Worm (Caenorhabditis elegans) whole organism, L1 larva: ENCODE data around the gene tbb-6.

Experiments used
- C04F5.9 ChIP-seq: sonication (generic microtip); optimal IDR thresholded peaks from 2 replicates; lab custom pipeline; 2016; ENCODE audit warnings: missing genetic modification characterization, missing compliant biosample characterization
- C16A3.4 ChIP-seq: fragments of 150-350 bp; optimal IDR thresholded peaks from 2 replicates; lab custom pipeline; 2014; ENCODE audit warnings: missing biosample characterization, missing genetic modification characterization
- ama-1 ChIP-seq: fragments of 150-350 bp; optimal IDR thresholded peaks from 2 replicates; lab custom pipeline; 2014
- blmp-1 ChIP-seq: fragments of 150-350 bp; optimal IDR thresholded peaks from 2 replicates; lab custom pipeline; 2014; ENCODE audit warnings: missing biosample characterization, missing genetic modification characterization
- ceh-63 ChIP-seq: fragments of 200-800 bp; sonication (Bioruptor generic); optimal IDR thresholded peaks from 2 replicates; lab custom pipeline; 2018; ENCODE audit warnings: mild to moderate bottlenecking, missing genetic modification characterization, missing compliant biosample characterization
- ceh-8 ChIP-seq: fragments of 200-800 bp; sonication (Bioruptor generic); optimal IDR thresholded peaks from 2 replicates; lab custom pipeline; 2018; ENCODE audit warnings: mild to moderate bottlenecking, missing genetic modification characterization, moderate library complexity, missing compliant biosample characterization
- ceh-82 ChIP-seq, 3 experiments: fragments of 150-350 bp in 1 of 3; sonication (generic microtip) in 2 of 3; optimal IDR thresholded peaks; 2 replicates each; lab custom pipeline; 2014 to 2017; ENCODE audit warnings: missing biosample characterization in 3 of 3, missing genetic modification characterization in 3 of 3
- ceh-90 ChIP-seq: sonication (generic microtip); optimal IDR thresholded peaks from 2 replicates; lab custom pipeline; 2016; ENCODE audit warnings: missing genetic modification characterization, missing compliant biosample characterization
- ces-1 ChIP-seq: fragments of 150-350 bp; optimal IDR thresholded peaks from 2 replicates; lab custom pipeline; 2014; ENCODE audit warnings: missing biosample characterization, missing genetic modification reagents, missing genetic modification characterization
- dsc-1 ChIP-seq: sonication (generic microtip); optimal IDR thresholded peaks from 2 replicates; lab custom pipeline; 2016; ENCODE audit warnings: mild to moderate bottlenecking, missing genetic modification characterization, missing compliant biosample characterization
- efl-1 ChIP-seq, 4 experiments: fragments of 150-350 bp; optimal IDR thresholded peaks in 3 of 4; peaks in 1 of 4; 1 replicate in 1 of 4; 2 replicates in 3 of 4; lab custom pipeline; 2014; ENCODE audit warnings: missing biosample characterization in 2 of 4, missing genetic modification characterization in 2 of 4, missing genetic modification reagents in 2 of 4
- egl-27 ChIP-seq, 2 experiments: fragments of 150-350 bp in 1 of 2; sonication (generic microtip); optimal IDR thresholded peaks; 3 replicates each; lab custom pipeline; 2017 to 2018; ENCODE audit warnings: missing biosample characterization in 2 of 2, missing genetic modification characterization in 2 of 2, missing genetic modification reagents in 2 of 2
- elt-2 ChIP-seq: sonication (generic microtip); optimal IDR thresholded peaks from 2 replicates; lab custom pipeline; 2016; ENCODE audit warnings: missing genetic modification characterization, mild to moderate bottlenecking, inconsistent platforms, missing compliant biosample characterization, missing genetic modification reagents
- elt-3 ChIP-seq, 6 experiments: fragments of 150-350 bp in 1 of 6; sonication (generic microtip); optimal IDR thresholded peaks; 2 replicates each; lab custom pipeline; 2017 to 2018; ENCODE audit warnings: missing biosample characterization in 6 of 6, missing genetic modification characterization in 6 of 6, inconsistent platforms in 1 of 6
- ets-5 ChIP-seq: fragments of 200-800 bp; sonication (Bioruptor generic); IDR thresholded peaks from 2 replicates; pipeline ENCODE4 v1.3.6; 2022; ENCODE audit warnings: missing genetic modification characterization, missing compliant biosample characterization
- fkh-10 ChIP-seq: sonication (generic microtip); optimal IDR thresholded peaks from 2 replicates; lab custom pipeline; 2017; ENCODE audit warnings: missing biosample characterization, missing genetic modification reagents, missing genetic modification characterization
- fos-1 ChIP-seq: fragments of 150-350 bp; optimal IDR thresholded peaks from 2 replicates; lab custom pipeline; 2014; ENCODE audit warnings: missing biosample characterization, missing genetic modification characterization
- hlh-17 ChIP-seq: fragments of 200-800 bp; sonication (Bioruptor generic); optimal IDR thresholded peaks from 2 replicates; lab custom pipeline; 2018; ENCODE audit warnings: missing genetic modification characterization, mild to moderate bottlenecking, missing compliant biosample characterization, moderate library complexity, borderline replicate concordance
- hpl-2 ChIP-seq: fragments of 150-350 bp; optimal IDR thresholded peaks from 2 replicates; lab custom pipeline; 2014; ENCODE audit warnings: missing biosample characterization, missing genetic modification reagents, missing genetic modification characterization
- irx-1 ChIP-seq: sonication (generic microtip); optimal IDR thresholded peaks from 2 replicates; lab custom pipeline; 2016; ENCODE audit warnings: missing genetic modification characterization, missing compliant biosample characterization
- jun-1 ChIP-seq: fragments of 150-350 bp; optimal IDR thresholded peaks from 2 replicates; lab custom pipeline; 2014; ENCODE audit warnings: missing biosample characterization, missing genetic modification reagents, missing genetic modification characterization
- lin-13 ChIP-seq: fragments of 150-350 bp; optimal IDR thresholded peaks from 2 replicates; lab custom pipeline; 2014; ENCODE audit warnings: missing biosample characterization, missing genetic modification reagents, missing genetic modification characterization
- lin-14 ChIP-seq: fragments of 200-800 bp; sonication (Bioruptor generic); optimal IDR thresholded peaks from 2 replicates; lab custom pipeline; 2018; ENCODE audit warnings: mild to moderate bottlenecking, missing genetic modification characterization, moderate library complexity, missing compliant biosample characterization
- lin-15B ChIP-seq: fragments of 150-350 bp; sonication (generic microtip); optimal IDR thresholded peaks from 3 replicates; lab custom pipeline; 2014; ENCODE audit warnings: missing biosample characterization, missing genetic modification characterization
- lin-35 ChIP-seq, 2 experiments: fragments of 150-350 bp; optimal IDR thresholded peaks; 2 replicates each; lab custom pipeline; 2014; ENCODE audit warnings: missing biosample characterization in 2 of 2, missing genetic modification characterization in 2 of 2, missing genetic modification reagents in 2 of 2
- lin-39 ChIP-seq: fragments of 150-350 bp; optimal IDR thresholded peaks from 2 replicates; lab custom pipeline; 2014; ENCODE audit warnings: missing biosample characterization, missing genetic modification reagents, missing genetic modification characterization
- lir-3 ChIP-seq: sonication (generic microtip); optimal IDR thresholded peaks from 2 replicates; lab custom pipeline; 2016; ENCODE audit warnings: mild to moderate bottlenecking, missing genetic modification characterization, moderate library complexity, missing compliant biosample characterization; ENCODE audit not compliant: poor library complexity
- lsy-2 ChIP-seq, 2 experiments: fragments of 150-350 bp; optimal IDR thresholded peaks; 2 replicates each; lab custom pipeline; 2014; ENCODE audit warnings: missing biosample characterization in 2 of 2, missing genetic modification characterization in 2 of 2
- mab-9 ChIP-seq: fragments of 200-800 bp; sonication (Bioruptor generic); IDR thresholded peaks from 2 replicates; pipeline ENCODE4 v1.3.6; 2022; ENCODE audit warnings: missing genetic modification reagents, missing genetic modification characterization, missing compliant biosample characterization
- mep-1 ChIP-seq: fragments of 150-350 bp; optimal IDR thresholded peaks from 2 replicates; lab custom pipeline; 2014; ENCODE audit warnings: missing biosample characterization, missing genetic modification characterization
- nhr-12 ChIP-seq: sonication (generic microtip); optimal IDR thresholded peaks from 2 replicates; lab custom pipeline; 2017; ENCODE audit warnings: missing biosample characterization, missing genetic modification characterization
- nhr-20 ChIP-seq: sonication (generic microtip); optimal IDR thresholded peaks from 2 replicates; lab custom pipeline; 2016; ENCODE audit warnings: mild to moderate bottlenecking, missing genetic modification characterization, missing compliant biosample characterization
- nhr-71 ChIP-seq: sonication (generic microtip); optimal IDR thresholded peaks from 2 replicates; lab custom pipeline; 2016; ENCODE audit warnings: mild to moderate bottlenecking, missing genetic modification characterization, moderate library complexity, missing compliant biosample characterization
- nhr-84 ChIP-seq: sonication (generic microtip); optimal IDR thresholded peaks from 2 replicates; lab custom pipeline; 2017; ENCODE audit warnings: missing biosample characterization, missing genetic modification characterization
- nhr-85 ChIP-seq: sonication (generic microtip); peaks from one replicate; lab custom pipeline; 2016; ENCODE audit warnings: missing genetic modification characterization, inconsistent platforms, missing compliant biosample characterization
- pax-3 ChIP-seq: fragments of 200-800 bp; sonication (Bioruptor generic); optimal IDR thresholded peaks from 2 replicates; lab custom pipeline; 2018; ENCODE audit warnings: mild to moderate bottlenecking, missing genetic modification characterization, moderate library complexity, missing compliant biosample characterization
- skn-1 ChIP-seq: fragments of 150-350 bp; optimal IDR thresholded peaks from 2 replicates; lab custom pipeline; 2014; ENCODE audit warnings: missing biosample characterization, missing genetic modification characterization
- sptf-1 ChIP-seq: fragments of 150-350 bp; optimal IDR thresholded peaks from 2 replicates; lab custom pipeline; 2014; ENCODE audit warnings: missing biosample characterization, missing genetic modification characterization
- sup-37 ChIP-seq: fragments of 200-800 bp; sonication (Bioruptor generic); optimal IDR thresholded peaks from 2 replicates; lab custom pipeline; 2018; ENCODE audit warnings: mild to moderate bottlenecking, missing genetic modification characterization, missing compliant biosample characterization
- swsn-7 ChIP-seq: sonication (generic microtip); optimal IDR thresholded peaks from 2 replicates; lab custom pipeline; 2016; ENCODE audit warnings: missing genetic modification characterization, missing compliant biosample characterization
- tbx-2 ChIP-seq: sonication (generic microtip); optimal IDR thresholded peaks from 2 replicates; lab custom pipeline; 2016; ENCODE audit warnings: missing genetic modification characterization, missing compliant biosample characterization
- unc-130 ChIP-seq: fragments of 150-350 bp; optimal IDR thresholded peaks from 2 replicates; lab custom pipeline; 2017; ENCODE audit warnings: missing biosample characterization, missing genetic modification characterization, inconsistent platforms
- unc-30 ChIP-seq: sonication (generic microtip); optimal IDR thresholded peaks from 2 replicates; lab custom pipeline; 2017; ENCODE audit warnings: missing biosample characterization, missing genetic modification characterization
- unc-62 ChIP-seq: fragments of 150-350 bp; optimal IDR thresholded peaks from 2 replicates; lab custom pipeline; 2014; ENCODE audit warnings: missing biosample characterization, missing genetic modification reagents, missing genetic modification characterization
- unc-86 ChIP-seq: sonication (generic microtip); optimal IDR thresholded peaks from 2 replicates; lab custom pipeline; 2016; ENCODE audit warnings: missing genetic modification characterization, missing compliant biosample characterization
- vab-15 ChIP-seq: sonication (generic microtip); optimal IDR thresholded peaks from 2 replicates; lab custom pipeline; 2017; ENCODE audit warnings: missing genotype, mild to moderate bottlenecking, missing genetic modification characterization, missing compliant biosample characterization
- zag-1 ChIP-seq: fragments of 150-350 bp; optimal IDR thresholded peaks from 2 replicates; lab custom pipeline; 2014; ENCODE audit warnings: missing biosample characterization, missing genetic modification characterization
- zip-4 ChIP-seq: fragments of 200-800 bp; sonication (Bioruptor generic); optimal IDR thresholded peaks from 2 replicates; lab custom pipeline; 2018; ENCODE audit warnings: mild to moderate bottlenecking, missing genetic modification characterization, moderate library complexity, missing compliant biosample characterization
- ztf-11 ChIP-seq, 2 experiments: sonication (generic microtip); optimal IDR thresholded peaks; 2 replicates each; lab custom pipeline; 2016 to 2017; ENCODE audit warnings: missing genetic modification characterization in 2 of 2, missing biosample characterization in 1 of 2, missing compliant biosample characterization in 1 of 2
- ztf-4 ChIP-seq: fragments of 150-350 bp; optimal IDR thresholded peaks from 2 replicates; lab custom pipeline; 2014; ENCODE audit warnings: missing biosample characterization, missing genetic modification characterization

tbb-6 gene

ce11 chrV:12299244-12299766 lies 38.0 kb downstream of the tbb-6 start (continued):
- TF ChIP-seq unc-62 (GFP tag; lab: Kevin White, UChicago), result no peak
- no peak for TF ChIP-seq mab-9 (GFP tag; lab: Robert Waterston, UW)

- TF ChIP-seq sptf-1 (tag; lab: Kevin White, UChicago) (no peak), hlh-17 (GFP tag; lab: Kevin White, UChicago) (no peak), dsc-1 (tag; lab: Kevin White, UChicago) (no peak), zip-4 (GFP tag; lab: Kevin White, UChicago) (no peak), ceh-63 (GFP tag; lab: Kevin White, UChicago) (no peak), nhr-20 (tag; lab: Kevin White, UChicago) (peak; percentile 81), egl-27 (tag; optimal IDR thresholded peaks at IDR 0.05; lab: Kevin White, UChicago) (peak; percentile 47 to 54), swsn-7 (tag; lab: Kevin White, UChicago) (peak; percentile 37), zag-1 (no peak), ceh-90 (tag; lab: Kevin White, UChicago) (no peak), lin-15B (tag; lab: Kevin White, UChicago) (no peak), ztf-4 (tag; lab: Kevin White, UChicago) (no peak), lin-13 (GFP tag; lab: Kevin White, UChicago) (peak; percentile 50), nhr-85 (tag; lab: Kevin White, UChicago) (peak; percentile 96), lsy-2 (tag; optimal IDR thresholded peaks at IDR 0.05; lab: Kevin White, UChicago) (peak; percentile 56 to 85), nhr-84 (tag; lab: Kevin White, UChicago) (no peak), ceh-8 (GFP tag; lab: Kevin White, UChicago) (no peak), elt-2 (tag; lab: Kevin White, UChicago) (peak; percentile 43), C04F5.9 (tag; lab: Kevin White, UChicago) (no peak), skn-1 (peak; percentile 60), vab-15 (tag; lab: Kevin White, UChicago) (no peak), ceh-82 (tag; optimal IDR thresholded peaks at IDR 0.05; lab: Kevin White, UChicago) (peak; percentile 5 to 28 (median 19)), nhr-12 (tag; lab: Kevin White, UChicago) (no peak), ces-1 (no peak), fkh-10 (GFP tag; lab: Kevin White, UChicago) (no peak), blmp-1 (peak; percentile 97), jun-1 (tag; lab: Kevin White, UChicago) (peak; percentile 77), mab-9 (GFP tag; lab: Robert Waterston, UW) (no peak), ets-5 (no peak), ama-1 (lab: Kevin White, UChicago) (peak; percentile 35), unc-62 (GFP tag; lab: Kevin White, UChicago) (no peak), tbx-2 (tag; lab: Kevin White, UChicago) (peak; percentile 49), hpl-2 (GFP tag; lab: Kevin White, UChicago) (no peak), elt-3 (tag; optimal IDR thresholded peaks at IDR 0.05; lab: Kevin White, UChicago) (peak in 3 of 6 experiments; percentile 83 to 92 (median 89)), lin-35 (GFP tag; optimal IDR thresholded peaks at IDR 0.05; lab: Kevin White, UChicago) (peak; percentile 16 to 85), nhr-71 (tag; lab: Kevin White, UChicago) (peak; percentile 81), lir-3 (tag; lab: Kevin White, UChicago) (peak; percentile 43), unc-30 (no peak), lin-39 (tag; lab: Kevin White, UChicago) (no peak), sup-37 (GFP tag; lab: Kevin White, UChicago) (no peak), unc-86 (tag; lab: Kevin White, UChicago) (no peak), irx-1 (peak; percentile 49), fos-1 (peak; percentile 62), C16A3.4 (tag; lab: Kevin White, UChicago) (peak; percentile 76), unc-130 (tag; lab: Kevin White, UChicago) (peak; percentile 50), efl-1 (optimal IDR thresholded peaks at IDR 0.05; lab: Kevin White, UChicago) (peak; percentile 58 to 72), efl-1 (GFP tag; optimal IDR thresholded peaks at IDR 0.05 in 1 of 2; lab: Kevin White, UChicago) (peak; percentile 3 to 91), pax-3 (tag; lab: Kevin White, UChicago) (no peak), lin-14 (GFP tag; lab: Kevin White, UChicago) (peak; percentile 84), mep-1 (tag; lab: Kevin White, UChicago) (peak; percentile 73), ztf-11 (tag; optimal IDR thresholded peaks at IDR 0.05; lab: Kevin White, UChicago) (no peak)
These were observed 38.8 kb downstream of the tbb-6 start for ce11 chrV:12300166-12300565.
